Fruit fly (Drosophila melanogaster): ENCODE data around the gene hng3.

dm6 chr3L:767701-768100 is 12.4 kb upstream of the hng3 start:
- TF ChIP-seq HLH3B (GFP tag; IDR thresholded peaks at IDR 0.05) (no peak), Sox100B (GFP tag; optimal IDR thresholded peaks at IDR 0.05) (no peak), CG17385 (GFP tag; optimal IDR thresholded peaks at IDR 0.05) (no peak), fru (optimal IDR thresholded peaks at IDR 0.05) (no peak), Lpt (GFP tag; optimal IDR thresholded peaks at IDR 0.05) (no peak), sug (tag; optimal IDR thresholded peaks at IDR 0.05) (no peak), D19B (GFP tag; optimal IDR thresholded peaks at IDR 0.05) (no peak), Atf-2 (GFP tag; optimal IDR thresholded peaks at IDR 0.05) (no peak)

Measured in whole organism, embryonic.